In the genomic region with DNA sequence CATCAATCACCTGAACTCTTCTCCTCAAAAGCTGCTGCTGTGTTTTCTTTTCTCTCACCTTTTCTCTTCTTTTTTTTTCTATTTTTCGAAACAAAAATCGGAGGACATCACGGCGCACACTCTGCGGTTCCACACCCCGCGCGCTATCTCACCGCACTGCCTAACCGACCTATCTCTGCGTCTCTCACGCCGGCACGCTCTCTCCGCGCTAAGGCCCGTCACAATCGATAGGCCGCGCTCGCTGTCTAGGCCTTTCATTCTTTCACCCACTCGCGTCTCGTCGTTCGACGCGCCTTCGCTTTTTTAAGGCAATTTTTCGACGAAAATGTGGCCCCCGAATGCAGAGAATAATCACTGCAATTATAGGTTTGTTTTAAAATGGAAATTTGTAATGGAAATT, we compare ENCODE assay signal across 4 worm cellular contexts.
TF ChIP-seq lines count a peak whose summit lies in the region.

A gene (plus strand): TSS at position 34 of the 400 bp plus-strand sequence.

TF ChIP-seq in whole organism, L2 larva, 48 proteins besides CTCF, POLR2A, EP300 and RAD21 (continued from another document):
- TF ChIP-seq peb-1 (tag; optimal IDR thresholded peaks at IDR 0.05; lab: Kevin White, UChicago) (no peak), snpc-4 (tag; optimal IDR thresholded peaks at IDR 0.05; lab: Kevin White, UChicago) (no peak), nhr-237 (tag; optimal IDR thresholded peaks at IDR 0.05; lab: Kevin White, UChicago) (no peak), F13H6.1 (tag; optimal IDR thresholded peaks at IDR 0.05; lab: Kevin White, UChicago) (peak; percentile 64), C34F6.9 (tag; optimal IDR thresholded peaks at IDR 0.05; lab: Kevin White, UChicago) (peak; percentile 69), sem-4 (tag; optimal IDR thresholded peaks at IDR 0.05; lab: Kevin White, UChicago) (no peak), sma-9 (GFP tag; optimal IDR thresholded peaks at IDR 0.05; lab: Kevin White, UChicago) (peak; percentile 43), sma-9 (tag; optimal IDR thresholded peaks at IDR 0.05; lab: Kevin White, UChicago) (no peak), elt-3 (tag; optimal IDR thresholded peaks at IDR 0.05; lab: Kevin White, UChicago) (no peak), R02D3.7 (tag; optimal IDR thresholded peaks at IDR 0.05; lab: Kevin White, UChicago) (no peak), egl-27 (tag; optimal IDR thresholded peaks at IDR 0.05; lab: Kevin White, UChicago) (no peak), nhr-11 (tag; optimal IDR thresholded peaks at IDR 0.05; lab: Kevin White, UChicago) (no peak), gmeb-1 (tag; optimal IDR thresholded peaks at IDR 0.05; lab: Kevin White, UChicago) (peak; percentile 64), mab-5 (tag; optimal IDR thresholded peaks at IDR 0.05; lab: Kevin White, UChicago) (peak; percentile 32), nhr-12 (tag; optimal IDR thresholded peaks at IDR 0.05; lab: Kevin White, UChicago) (no peak), sma-3 (GFP tag; optimal IDR thresholded peaks at IDR 0.05; lab: Kevin White, UChicago) (peak; percentile 78), nhr-10 (tag; optimal IDR thresholded peaks at IDR 0.05; lab: Kevin White, UChicago) (no peak), unc-55 (GFP tag; optimal IDR thresholded peaks at IDR 0.05; lab: Kevin White, UChicago) (peak; percentile 63), nhr-77 (tag; optimal IDR thresholded peaks at IDR 0.05; lab: Kevin White, UChicago) (no peak), lin-11 (tag; optimal IDR thresholded peaks at IDR 0.05; lab: Kevin White, UChicago) (no peak), blmp-1 (tag; optimal IDR thresholded peaks at IDR 0.05; lab: Kevin White, UChicago; ENCODE audit: insufficient read depth) (peak; percentile 18), elt-1 (tag; optimal IDR thresholded peaks at IDR 0.05; lab: Kevin White, UChicago) (no peak), mdl-1 (tag; optimal IDR thresholded peaks at IDR 0.05; lab: Kevin White, UChicago) (peak in 1 of 2 experiments; percentile 63), ztf-1 (GFP tag; conservative IDR thresholded peaks at IDR 0.05; lab: Robert Waterston, UW) (no peak), mbf-1 (tag; optimal IDR thresholded peaks at IDR 0.05; lab: Kevin White, UChicago) (no peak), ceh-16 (tag; optimal IDR thresholded peaks at IDR 0.05; lab: Kevin White, UChicago) (no peak)

TF ChIP-seq in whole organism, L4 larva, 104 proteins besides CTCF, POLR2A, EP300 and RAD21 (continued from another document and continues in another):
- TF ChIP-seq ceh-32 (tag; optimal IDR thresholded peaks at IDR 0.05; lab: Kevin White, UChicago; ENCODE audit: poor library complexity) (no peak), egl-43 (GFP tag; IDR thresholded peaks at IDR 0.05; lab: Robert Waterston, UW) (peak; percentile 73), daf-8 (GFP tag; IDR thresholded peaks at IDR 0.05; lab: Robert Waterston, UW) (no peak), daf-19 (GFP tag; conservative IDR thresholded peaks at IDR 0.05; lab: Robert Waterston, UW) (no peak), hlh-30 (tag; optimal IDR thresholded peaks at IDR 0.05; lab: Kevin White, UChicago; ENCODE audit: insufficient read depth) (peak; percentile 40), ceh-62 (tag; optimal IDR thresholded peaks at IDR 0.05; lab: Kevin White, UChicago) (no peak), ceh-28 (tag; optimal IDR thresholded peaks at IDR 0.05; lab: Kevin White, UChicago) (no peak), Y48G9A.11 (GFP tag; IDR thresholded peaks at IDR 0.05; lab: Robert Waterston, UW) (no peak), ZK546.5 (tag; optimal IDR thresholded peaks at IDR 0.05; lab: Kevin White, UChicago) (no peak), gei-8 (GFP tag; optimal IDR thresholded peaks at IDR 0.05; lab: Kevin White, UChicago) (no peak), nhr-76 (tag; optimal IDR thresholded peaks at IDR 0.05; lab: Kevin White, UChicago) (no peak), nhr-11 (tag; optimal IDR thresholded peaks at IDR 0.05; lab: Kevin White, UChicago) (peak; percentile 38), duxl-1 (tag; optimal IDR thresholded peaks at IDR 0.05; lab: Kevin White, UChicago; ENCODE audit: poor library complexity) (peak; percentile 51), daf-12 (tag; optimal IDR thresholded peaks at IDR 0.05; lab: Kevin White, UChicago) (no peak), ztf-7 (tag; optimal IDR thresholded peaks at IDR 0.05; lab: Kevin White, UChicago) (no peak), ceh-82 (tag; optimal IDR thresholded peaks at IDR 0.05; lab: Kevin White, UChicago) (no peak), hmg-1.1 (GFP tag; IDR thresholded peaks at IDR 0.05; lab: Robert Waterston, UW) (peak; percentile 82), dmd-6 (GFP tag; IDR thresholded peaks at IDR 0.05; lab: Robert Waterston, UW) (peak; percentile 31; the same call in 1 of the 2 replicates), dve-1 (tag; optimal IDR thresholded peaks at IDR 0.05; lab: Kevin White, UChicago; ENCODE audit: insufficient read depth) (peak; percentile 33), nhr-237 (tag; optimal IDR thresholded peaks at IDR 0.05; lab: Kevin White, UChicago) (no peak), dmd-9 (GFP tag; IDR thresholded peaks at IDR 0.05; lab: Robert Waterston, UW) (0 out of 2 replicates have a peak, but pooled peaks have one; percentile 22), saeg-2 (GFP tag; IDR thresholded peaks at IDR 0.05; lab: Robert Waterston, UW) (no peak), lin-38 (GFP tag; IDR thresholded peaks at IDR 0.05; lab: Robert Waterston, UW) (peak; percentile 76), ctbp-1 (GFP tag; IDR thresholded peaks at IDR 0.05; lab: Robert Waterston, UW) (peak; percentile 56; the same call in 1 of the 2 replicates), snpc-1.2 (GFP tag; IDR thresholded peaks at IDR 0.05; lab: Robert Waterston, UW) (no peak), cey-2 (tag; optimal IDR thresholded peaks at IDR 0.05; lab: Kevin White, UChicago; ENCODE audit: borderline replicate concordance, insufficient read depth) (no peak), nhr-77 (tag; optimal IDR thresholded peaks at IDR 0.05; lab: Kevin White, UChicago) (no peak), spr-3 (GFP tag; optimal IDR thresholded peaks at IDR 0.05; lab: Kevin White, UChicago) (peak; percentile 100), madf-9 (GFP tag; conservative IDR thresholded peaks at IDR 0.05; lab: Robert Waterston, UW) (0 out of 2 replicates have a peak, but pooled peaks have one; percentile 28), F26F4.8 (GFP tag; conservative IDR thresholded peaks at IDR 0.05; lab: Robert Waterston, UW) (no peak), mep-1 (tag; optimal IDR thresholded peaks at IDR 0.05; lab: Kevin White, UChicago) (peak; percentile 56), nhr-48 (tag; optimal IDR thresholded peaks at IDR 0.05; lab: Kevin White, UChicago) (peak; percentile 62), dpl-1 (GFP tag; optimal IDR thresholded peaks at IDR 0.05; lab: Kevin White, UChicago) (peak; percentile 44), aly-2 (tag; optimal IDR thresholded peaks at IDR 0.05; lab: Kevin White, UChicago) (no peak)

TF ChIP-seq in whole organism, late embryonic, 69 proteins besides CTCF, POLR2A, EP300 and RAD21 (continued from another document):
- TF ChIP-seq ama-1 (optimal IDR thresholded peaks at IDR 0.05; lab: Kevin White, UChicago) = no peak
- TF ChIP-seq lim-6 (tag; optimal IDR thresholded peaks at IDR 0.05; lab: Kevin White, UChicago) = no peak
- TF ChIP-seq ceh-48 (tag; optimal IDR thresholded peaks at IDR 0.05; lab: Kevin White, UChicago) = peak; percentile 31
- peak; percentile 64 for TF ChIP-seq rnt-1 (tag; optimal IDR thresholded peaks at IDR 0.05; lab: Kevin White, UChicago)
- no peak for TF ChIP-seq ceh-9 (tag; optimal IDR thresholded peaks at IDR 0.05; lab: Kevin White, UChicago)
- peak; percentile 0 for TF ChIP-seq ceh-34 (tag; optimal IDR thresholded peaks at IDR 0.05; lab: Kevin White, UChicago)
- no peak for TF ChIP-seq tbx-7 (tag; optimal IDR thresholded peaks at IDR 0.05; lab: Kevin White, UChicago)
- no peak for TF ChIP-seq elt-4 (tag; optimal IDR thresholded peaks at IDR 0.05; lab: Kevin White, UChicago)
- no peak for TF ChIP-seq pqm-1 (tag; optimal IDR thresholded peaks at IDR 0.05; lab: Kevin White, UChicago)
- TF ChIP-seq ets-4 (tag; optimal IDR thresholded peaks at IDR 0.05; lab: Kevin White, UChicago) = peak; percentile 30
- TF ChIP-seq npax-4 (tag; optimal IDR thresholded peaks at IDR 0.05; lab: Kevin White, UChicago) = no peak
- no peak for TF ChIP-seq ceh-45 (GFP tag; IDR thresholded peaks at IDR 0.05; lab: Robert Waterston, UW)
- TF ChIP-seq nfya-1 (tag; optimal IDR thresholded peaks at IDR 0.05; lab: Kevin White, UChicago) = peak; percentile 10
- no peak for TF ChIP-seq ztf-16 (tag; optimal IDR thresholded peaks at IDR 0.05; lab: Kevin White, UChicago)
TF ChIP-seq in whole organism, late embryonic: peak in this region for 10.

TF ChIP-seq in whole organism, mixed stage, embryonic, 35 proteins besides CTCF, POLR2A, EP300 and RAD21 (continued from another document):
- peak; percentile 23 for TF ChIP-seq ceh-39 (tag; optimal IDR thresholded peaks at IDR 0.05; lab: Kevin White, UChicago)
- no peak for TF ChIP-seq cnd-1 (tag; optimal IDR thresholded peaks at IDR 0.05; lab: Kevin White, UChicago)
- no peak for TF ChIP-seq mls-2 (tag; optimal IDR thresholded peaks at IDR 0.05; lab: Kevin White, UChicago)
- TF ChIP-seq sptf-1 (tag; optimal IDR thresholded peaks at IDR 0.05; lab: Kevin White, UChicago) = no peak
- no peak for TF ChIP-seq ceh-83 (GFP tag; optimal IDR thresholded peaks at IDR 0.05; lab: Kevin White, UChicago)
- no peak for TF ChIP-seq bed-3 (GFP tag; optimal IDR thresholded peaks at IDR 0.05; lab: Kevin White, UChicago)
- TF ChIP-seq mab-5 (tag; optimal IDR thresholded peaks at IDR 0.05; lab: Kevin White, UChicago) = no peak
TF ChIP-seq in whole organism, mixed stage, embryonic: peak in this region for 7.
